Fruit fly (Drosophila melanogaster) whole organism, embryonic: Measurements from ENCODE around the gene CG44303.

Experiments used
- Atf3 ChIP-seq: fragments of 200-800 bp; sonication (Bioruptor generic); optimal IDR thresholded peaks from 3 replicates; lab custom pipeline; 2016; ENCODE audit warnings: missing biosample characterization, missing genetic modification characterization
- BEAF-32 ChIP-seq: fragments of 200-800 bp; sonication (Bioruptor generic); optimal IDR thresholded peaks from 3 replicates; lab custom pipeline; 2017; ENCODE audit warnings: missing biosample characterization, missing genetic modification characterization, mild to moderate bottlenecking, moderate library complexity, missing genetic modification reagents
- CG10462 ChIP-seq: fragments of 200-800 bp; sonication (Bioruptor generic); optimal IDR thresholded peaks from 2 replicates; lab custom pipeline; 2016; ENCODE audit warnings: missing biosample characterization, missing genetic modification characterization
- CG10654 ChIP-seq: fragments of 200-800 bp; sonication (Bioruptor generic); optimal IDR thresholded peaks from 2 replicates; lab custom pipeline; 2016; ENCODE audit warnings: missing biosample characterization, missing genetic modification characterization
- CG14860 ChIP-seq: fragments of 200-800 bp; sonication (Bioruptor generic); IDR thresholded peaks from 3 replicates; pipeline ENCODE4 v1.3.6; 2022; ENCODE audit warnings: missing biosample characterization, missing genetic modification characterization; ENCODE audit not compliant: partially characterized antibody
- CG17829 ChIP-seq: fragments of 200-800 bp; optimal IDR thresholded peaks from 2 replicates; lab custom pipeline; 2019; ENCODE audit warnings: missing biosample characterization, mild to moderate bottlenecking, missing genetic modification characterization, moderate library complexity
- CG1832 ChIP-seq: fragments of 200-800 bp; sonication (Bioruptor generic); optimal IDR thresholded peaks from 2 replicates; lab custom pipeline; 2017; ENCODE audit warnings: missing biosample characterization, mild to moderate bottlenecking, missing genetic modification characterization, inconsistent platforms
- CG2202 ChIP-seq: fragments of 200-800 bp; sonication (Bioruptor generic); optimal IDR thresholded peaks from 2 replicates; lab custom pipeline; 2018; ENCODE audit warnings: missing biosample characterization, mild to moderate bottlenecking, missing genetic modification characterization
- CG31365 ChIP-seq: fragments of 200-800 bp; sonication (Bioruptor generic); optimal IDR thresholded peaks from 2 replicates; lab custom pipeline; 2018; ENCODE audit warnings: missing biosample characterization, mild to moderate bottlenecking, missing genetic modification characterization
- CG34422 ChIP-seq: fragments of 200-800 bp; sonication (Bioruptor generic); IDR thresholded peaks from 3 replicates; pipeline ENCODE4 v1.3.6; 2022; ENCODE audit warnings: missing biosample characterization, missing genetic modification characterization
- CG4360 ChIP-seq: fragments of 200-800 bp; sonication (Bioruptor generic); IDR thresholded peaks from 2 replicates; pipeline ENCODE4 v1.3.6; 2022; ENCODE audit warnings: missing biosample characterization, missing genetic modification characterization
- CG6272 ChIP-seq: fragments of 200-800 bp; sonication (Bioruptor generic); IDR thresholded peaks from 2 replicates; pipeline ENCODE4 v1.3.6; 2022; ENCODE audit warnings: missing biosample characterization, missing genetic modification characterization
- CG7556 ChIP-seq: fragments of 200-800 bp; sonication (Bioruptor generic); optimal IDR thresholded peaks from 2 replicates; lab custom pipeline; 2017; ENCODE audit warnings: missing biosample characterization, mild to moderate bottlenecking, missing genetic modification characterization
- CG9797 ChIP-seq: fragments of 200-800 bp; sonication (Bioruptor generic); optimal IDR thresholded peaks from 3 replicates; lab custom pipeline; 2018; ENCODE audit warnings: missing biosample characterization, mild to moderate bottlenecking, missing genetic modification characterization
- CG9876 ChIP-seq: fragments of 200-800 bp; sonication (Bioruptor generic); optimal IDR thresholded peaks from 2 replicates; lab custom pipeline; 2016; ENCODE audit warnings: missing biosample characterization, missing genetic modification characterization
- Camta ChIP-seq: fragments of 200-800 bp; sonication (Bioruptor generic); optimal IDR thresholded peaks from 2 replicates; lab custom pipeline; 2016; ENCODE audit warnings: missing biosample characterization, missing genetic modification characterization
- Deaf1 ChIP-seq: fragments of 200-800 bp; optimal IDR thresholded peaks from 3 replicates; lab custom pipeline; 2019; ENCODE audit warnings: missing biosample characterization, mild to moderate bottlenecking, missing genetic modification characterization, moderate library complexity
- Dek ChIP-seq: fragments of 200-800 bp; sonication (Bioruptor generic); optimal IDR thresholded peaks from 3 replicates; lab custom pipeline; 2019; ENCODE audit warnings: missing biosample characterization, mild to moderate bottlenecking, missing genetic modification characterization, moderate library complexity
- Dip2 ChIP-seq: fragments of 200-800 bp; sonication (Bioruptor generic); IDR thresholded peaks from 2 replicates; pipeline ENCODE4 v1.3.6; 2022; ENCODE audit warnings: missing biosample characterization, missing genetic modification characterization
- E2f1 ChIP-seq: fragments of 200-800 bp; sonication (Bioruptor generic); IDR thresholded peaks from 2 replicates; pipeline ENCODE4 v1.3.6; 2022; ENCODE audit warnings: missing biosample characterization, missing genetic modification characterization
- Fer1 ChIP-seq: fragments of 200-800 bp; sonication (Bioruptor generic); optimal IDR thresholded peaks from 2 replicates; lab custom pipeline; 2017; ENCODE audit warnings: missing biosample characterization, mild to moderate bottlenecking, missing genetic modification characterization
- HmgD ChIP-seq: fragments of 200-800 bp; sonication (Bioruptor generic); optimal IDR thresholded peaks from 3 replicates; lab custom pipeline; 2016; ENCODE audit warnings: missing biosample characterization, missing genetic modification characterization
- Hr39 ChIP-seq: fragments of >200 bp; optimal IDR thresholded peaks from 2 replicates; lab custom pipeline; 2017
- Jarid2 ChIP-seq: fragments of 200-800 bp; sonication (Bioruptor generic); optimal IDR thresholded peaks from 3 replicates; lab custom pipeline; 2017; ENCODE audit warnings: mild to moderate bottlenecking, missing biosample characterization, missing genetic modification reagents, missing genetic modification characterization
- NC2α ChIP-seq: fragments of 200-800 bp; sonication (Bioruptor generic); optimal IDR thresholded peaks from 2 replicates; lab custom pipeline; 2016; ENCODE audit warnings: missing biosample characterization, missing genetic modification characterization
- NFAT ChIP-seq: fragments of 200-800 bp; sonication (Bioruptor generic); IDR thresholded peaks from 2 replicates; pipeline ENCODE4 v1.3.6; 2022; ENCODE audit warnings: missing biosample characterization, missing genetic modification characterization
- Nf-YA ChIP-seq: fragments of 200-800 bp; sonication (Bioruptor generic); IDR thresholded peaks from 2 replicates; pipeline ENCODE4 v1.3.6; 2022; ENCODE audit warnings: missing biosample characterization, missing genetic modification characterization
- Nf-YB ChIP-seq: fragments of 200-800 bp; sonication (Bioruptor generic); optimal IDR thresholded peaks from 3 replicates; lab custom pipeline; 2019; ENCODE audit warnings: missing biosample characterization, mild to moderate bottlenecking, missing genetic modification characterization, moderate library complexity
- Optix ChIP-seq: fragments of 200-800 bp; sonication (Bioruptor generic); IDR thresholded peaks from 3 replicates; pipeline ENCODE4 v1.3.6; 2022; ENCODE audit warnings: missing biosample characterization, missing genetic modification characterization
- Rx ChIP-seq: fragments of 200-800 bp; sonication (Bioruptor generic); IDR thresholded peaks from 2 replicates; pipeline ENCODE4 v1.3.6; 2022; ENCODE audit warnings: missing biosample characterization, missing genetic modification characterization
- cad ChIP-seq: fragments of >200 bp; optimal IDR thresholded peaks from 2 replicates; lab custom pipeline; 2017; ENCODE audit warnings: missing biosample characterization, missing genetic modification characterization
- chinmo ChIP-seq: fragments of 200-800 bp; sonication (Bioruptor generic); IDR thresholded peaks from 4 replicates; pipeline ENCODE4 v1.3.6; 2022; ENCODE audit warnings: missing biosample characterization, missing genetic modification characterization; ENCODE audit not compliant: partially characterized antibody
- da ChIP-seq: fragments of 200-800 bp; sonication (Bioruptor generic); optimal IDR thresholded peaks from 2 replicates; lab custom pipeline; 2016; ENCODE audit warnings: missing biosample characterization, missing genetic modification characterization
- disco-r ChIP-seq: fragments of 200-800 bp; sonication (Bioruptor generic); optimal IDR thresholded peaks from 2 replicates; lab custom pipeline; 2016; ENCODE audit warnings: missing biosample characterization, missing genetic modification characterization
- dysf ChIP-seq: fragments of 200-800 bp; sonication (Bioruptor generic); IDR thresholded peaks from 3 replicates; pipeline ENCODE4 v1.3.6; 2022; ENCODE audit warnings: missing biosample characterization, missing genetic modification characterization
- emc ChIP-seq: fragments of 200-800 bp; sonication (Bioruptor generic); optimal IDR thresholded peaks from 2 replicates; lab custom pipeline; 2016; ENCODE audit warnings: missing biosample characterization, missing genetic modification characterization
- fd64A ChIP-seq: fragments of 200-800 bp; sonication (Bioruptor generic); optimal IDR thresholded peaks from 3 replicates; lab custom pipeline; 2018; ENCODE audit warnings: missing biosample characterization, mild to moderate bottlenecking, missing genetic modification characterization
- gem ChIP-seq: fragments of 200-800 bp; sonication (Bioruptor generic); optimal IDR thresholded peaks from 2 replicates; lab custom pipeline; 2019; ENCODE audit warnings: missing biosample characterization, mild to moderate bottlenecking, missing genetic modification characterization, moderate library complexity
- gsb-n ChIP-seq: fragments of 200-800 bp; sonication (Bioruptor generic); optimal IDR thresholded peaks from 3 replicates; lab custom pipeline; 2018; ENCODE audit warnings: missing biosample characterization, mild to moderate bottlenecking, missing genetic modification characterization
- h ChIP-seq: fragments of >200 bp; optimal IDR thresholded peaks from 2 replicates; lab custom pipeline; 2017
- inv ChIP-seq: fragments of 200-800 bp; sonication (Bioruptor generic); IDR thresholded peaks from 2 replicates; pipeline ENCODE4 v1.3.6; 2022; ENCODE audit warnings: missing biosample characterization, missing genetic modification characterization; ENCODE audit not compliant: partially characterized antibody
- ken ChIP-seq: fragments of 200-800 bp; sonication (Bioruptor generic); IDR thresholded peaks from 3 replicates; pipeline ENCODE4 v1.3.6; 2022; ENCODE audit warnings: missing biosample characterization, missing genetic modification characterization
- maf-S ChIP-seq: fragments of 200-800 bp; sonication (Bioruptor generic); optimal IDR thresholded peaks from 2 replicates; lab custom pipeline; 2016; ENCODE audit warnings: missing biosample characterization, missing genetic modification characterization
- oc ChIP-seq: fragments of 200-800 bp; sonication (Bioruptor generic); optimal IDR thresholded peaks from 2 replicates; lab custom pipeline; 2018; ENCODE audit warnings: missing biosample characterization, mild to moderate bottlenecking, missing genetic modification characterization, moderate library complexity
- otp ChIP-seq: fragments of 200-800 bp; sonication (Bioruptor generic); IDR thresholded peaks from 3 replicates; pipeline ENCODE4, ENCODE4 v1.3.6; 2022; ENCODE audit warnings: missing biosample characterization, missing genetic modification characterization
- sim ChIP-seq: fragments of 200-800 bp; sonication (Bioruptor generic); IDR thresholded peaks from 2 replicates; pipeline ENCODE4 v1.3.6; 2022; ENCODE audit warnings: missing biosample characterization, missing genetic modification characterization
- toy ChIP-seq: fragments of 200-800 bp; sonication (Bioruptor generic); IDR thresholded peaks from 2 replicates; pipeline ENCODE4 v1.3.6; 2022; ENCODE audit warnings: missing biosample characterization, missing genetic modification characterization
- usp ChIP-seq: fragments of >200 bp; optimal IDR thresholded peaks from 2 replicates; lab custom pipeline; 2017; ENCODE audit warnings: missing biosample characterization, missing genetic modification characterization
- wdn ChIP-seq: fragments of 200-800 bp; sonication (Bioruptor generic); IDR thresholded peaks from 2 replicates; pipeline ENCODE4 v1.3.6; 2022; ENCODE audit warnings: missing biosample characterization, missing genetic modification characterization
- zen2 ChIP-seq: fragments of 200-800 bp; sonication (Bioruptor generic); IDR thresholded peaks from 3 replicates; pipeline ENCODE4 v1.3.6; 2022; ENCODE audit warnings: missing biosample characterization, missing genetic modification characterization; ENCODE audit not compliant: partially characterized antibody
- zfh2 ChIP-seq: fragments of 200-800 bp; sonication (Bioruptor generic); optimal IDR thresholded peaks from 2 replicates; lab custom pipeline; 2016; ENCODE audit warnings: missing biosample characterization, missing genetic modification characterization

The CG44303 gene

DNA sequence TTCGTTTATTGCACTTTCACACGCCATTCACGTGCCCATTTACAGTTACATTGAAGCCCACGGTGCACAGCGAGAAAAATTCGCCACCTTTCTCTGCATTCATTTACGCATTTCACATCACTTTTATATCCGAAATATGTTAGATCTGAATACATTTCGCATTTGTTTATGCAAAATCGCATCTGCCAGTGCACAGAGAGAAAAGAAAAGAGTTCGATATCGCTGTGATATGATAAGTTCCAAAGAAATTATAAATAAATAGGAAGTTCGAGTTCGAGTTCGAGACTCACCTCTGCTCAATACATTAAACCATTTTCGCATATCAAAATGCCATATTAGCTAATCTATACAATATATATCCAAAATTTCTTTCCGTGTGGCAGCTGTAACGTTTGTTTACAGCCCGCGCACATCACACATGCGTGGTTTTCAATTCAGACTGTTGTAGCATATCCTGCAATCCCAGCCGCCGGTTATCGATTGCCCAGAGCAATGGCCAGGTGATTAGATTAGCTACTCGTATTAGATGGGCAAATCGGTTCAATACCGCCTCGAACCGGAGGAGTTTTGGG lies 31.1 kb downstream of the CG44303 start (continued):
- peak; percentile 78 for TF ChIP-seq Dek (tag; lab: Kevin White, UChicago)
- peak; percentile 77 for TF ChIP-seq zfh2 (GFP tag; lab: Kevin White, UChicago)
- TF ChIP-seq Atf3: peak; percentile 60
- peak; percentile 88 for TF ChIP-seq Fer1 (GFP tag; lab: Kevin White, UChicago)
- 0 out of 2 replicates have a peak, but pooled peaks have one; percentile 29 for TF ChIP-seq toy (GFP tag; lab: Robert Waterston, UW)
- no peak for TF ChIP-seq inv (GFP tag; lab: Robert Waterston, UW)
- TF ChIP-seq oc: peak; percentile 64
- TF ChIP-seq CG17829: peak; percentile 85
- no peak for TF ChIP-seq zen2
- TF ChIP-seq gsb-n (tag; lab: Kevin White, UChicago): peak; percentile 52
- peak; percentile 64 for TF ChIP-seq CG10462 (GFP tag; lab: Kevin White, UChicago)
- peak; percentile 57 for TF ChIP-seq CG6272 (GFP tag; lab: Robert Waterston, UW)
- 0 out of 2 replicates have a peak, but pooled peaks have one; percentile 48 for TF ChIP-seq NFAT
- TF ChIP-seq h: no peak
- no peak for TF ChIP-seq Dip2 (GFP tag; lab: Robert Waterston, UW)
- TF ChIP-seq CG14860 (GFP tag; lab: Robert Waterston, UW): no peak
- TF ChIP-seq Rx (GFP tag; lab: Robert Waterston, UW): peak; percentile 69
- TF ChIP-seq disco-r (GFP tag; lab: Kevin White, UChicago): peak; percentile 65
- TF ChIP-seq Hr39 (lab: Kevin White, UChicago): no peak
- TF ChIP-seq E2f1: peak; percentile 78
- TF ChIP-seq Camta (GFP tag; lab: Kevin White, UChicago): peak; percentile 85
- TF ChIP-seq NC2α (GFP tag; lab: Kevin White, UChicago): peak; percentile 34
- TF ChIP-seq Nf-YA (GFP tag; lab: Robert Waterston, UW): 0 out of 2 replicates have a peak, but pooled peaks have one; percentile 47
- TF ChIP-seq usp (GFP tag; lab: Kevin White, UChicago): no peak
- peak; percentile 18 for TF ChIP-seq fd64A
- TF ChIP-seq ken (GFP tag; lab: Robert Waterston, UW): peak; percentile 57; the same call in 1 of the 3 replicates
- TF ChIP-seq Nf-YB (GFP tag; lab: Kevin White, UChicago): peak; percentile 71
- peak; percentile 75 for TF ChIP-seq maf-S
- no peak for TF ChIP-seq chinmo (GFP tag; lab: Robert Waterston, UW)
- TF ChIP-seq BEAF-32 (GFP tag; lab: Kevin White, UChicago): no peak
- peak; percentile 89 for TF ChIP-seq CG7556 (GFP tag; lab: Kevin White, UChicago)
- peak; percentile 59 for TF ChIP-seq emc (GFP tag; lab: Kevin White, UChicago)
- TF ChIP-seq CG2202: peak; percentile 9
- TF ChIP-seq CG9797 (GFP tag; lab: Kevin White, UChicago): no peak
- 0 out of 2 replicates have a peak, but pooled peaks have one; percentile 17 for TF ChIP-seq sim (GFP tag; lab: Robert Waterston, UW)
- TF ChIP-seq cad (GFP tag; lab: Kevin White, UChicago): no peak
- peak; percentile 73 for TF ChIP-seq otp
- TF ChIP-seq HmgD (GFP tag; lab: Kevin White, UChicago): peak; percentile 12
- peak; percentile 47 for TF ChIP-seq Deaf1
- peak; percentile 57 for TF ChIP-seq CG10654
- TF ChIP-seq CG31365: peak; percentile 38
- peak; percentile 75 for TF ChIP-seq CG34422
- peak; percentile 58 for TF ChIP-seq da (GFP tag; lab: Kevin White, UChicago)
- TF ChIP-seq CG9876 (GFP tag; lab: Kevin White, UChicago): peak; percentile 65
- TF ChIP-seq CG4360: no peak
- peak; percentile 68 for TF ChIP-seq wdn (GFP tag; lab: Robert Waterston, UW)
- TF ChIP-seq Optix (GFP tag; lab: Robert Waterston, UW): peak; percentile 69
- peak; percentile 89 for TF ChIP-seq gem (tag; lab: Kevin White, UChicago)
- TF ChIP-seq dysf (GFP tag; lab: Robert Waterston, UW): peak; percentile 89
- peak; percentile 66 for TF ChIP-seq Jarid2 (GFP tag; lab: Kevin White, UChicago)
- TF ChIP-seq CG1832 (GFP tag; lab: Kevin White, UChicago): no peak
